Worm (Caenorhabditis elegans) whole organism, L3 larva: ENCODE measurements around the gene T19C4.1.

Experiments
- ZK546.5 ChIP-seq: sonication (generic microtip); optimal IDR thresholded peaks from 2 replicates; lab custom pipeline; 2017; ENCODE audit warnings: missing biosample characterization, missing genetic modification characterization
- aly-2 ChIP-seq: fragments of 150-350 bp; optimal IDR thresholded peaks from 2 replicates; lab custom pipeline; 2014; ENCODE audit warnings: missing biosample characterization, missing genetic modification characterization
- ama-1 ChIP-seq: fragments of 150-350 bp; optimal IDR thresholded peaks from 2 replicates; lab custom pipeline; 2018
- ceh-16 ChIP-seq: sonication (generic microtip); optimal IDR thresholded peaks from 2 replicates; lab custom pipeline; 2017; ENCODE audit warnings: missing biosample characterization, missing genetic modification characterization
- ceh-82 ChIP-seq: fragments of 150-350 bp; optimal IDR thresholded peaks from 2 replicates; lab custom pipeline; 2014; ENCODE audit warnings: missing biosample characterization, missing genetic modification characterization
- ceh-9 ChIP-seq: sonication (generic microtip); optimal IDR thresholded peaks from 2 replicates; lab custom pipeline; 2018; ENCODE audit warnings: missing biosample characterization, missing genetic modification characterization
- daf-12 ChIP-seq: fragments of 150-350 bp; optimal IDR thresholded peaks from 2 replicates; lab custom pipeline; 2014; ENCODE audit warnings: missing biosample characterization, missing genetic modification reagents, missing genetic modification characterization
- egl-27 ChIP-seq: sonication (generic microtip); optimal IDR thresholded peaks from 4 replicates; lab custom pipeline; 2017; ENCODE audit warnings: missing biosample characterization, missing genetic modification reagents, missing genetic modification characterization
- egl-5 ChIP-seq: fragments of 150-350 bp; optimal IDR thresholded peaks from 2 replicates; lab custom pipeline; 2017; ENCODE audit warnings: missing biosample characterization, missing genetic modification reagents, missing genetic modification characterization, inconsistent platforms
- elt-3 ChIP-seq, 3 experiments: fragments of 150-350 bp in 1 of 3; sonication (generic microtip) in 2 of 3; optimal IDR thresholded peaks; 2 replicates in 2 of 3; 4 replicates in 1 of 3; lab custom pipeline; 2014 to 2017; ENCODE audit warnings: missing biosample characterization in 3 of 3, missing genetic modification characterization in 3 of 3
- eor-1 ChIP-seq, 2 experiments: fragments of 150-350 bp; optimal IDR thresholded peaks; 2 replicates each; lab custom pipeline; 2014 to 2018; ENCODE audit warnings: missing biosample characterization in 2 of 2, missing genetic modification characterization in 2 of 2
- fkh-2 ChIP-seq: fragments of 150-350 bp; optimal IDR thresholded peaks from 2 replicates; lab custom pipeline; 2014; ENCODE audit warnings: missing biosample characterization, missing genetic modification reagents, missing genetic modification characterization
- fos-1 ChIP-seq: fragments of 150-350 bp; optimal IDR thresholded peaks from 2 replicates; lab custom pipeline; 2014; ENCODE audit warnings: missing biosample characterization, missing genetic modification characterization
- lin-15B ChIP-seq: fragments of 150-350 bp; optimal IDR thresholded peaks from 2 replicates; lab custom pipeline; 2014; ENCODE audit warnings: missing biosample characterization, missing genetic modification characterization
- lin-39 ChIP-seq: fragments of 150-350 bp; optimal IDR thresholded peaks from 2 replicates; lab custom pipeline; 2018; ENCODE audit warnings: missing biosample characterization, missing genetic modification reagents, missing genetic modification characterization
- lsy-12 ChIP-seq: sonication (generic microtip); optimal IDR thresholded peaks from 2 replicates; lab custom pipeline; 2016; ENCODE audit warnings: mild to moderate bottlenecking, missing genetic modification characterization, missing compliant biosample characterization
- nhr-11 ChIP-seq: fragments of 150-350 bp; optimal IDR thresholded peaks from 2 replicates; lab custom pipeline; 2014; ENCODE audit warnings: missing biosample characterization, missing genetic modification characterization
- nhr-12 ChIP-seq: fragments of 150-350 bp; optimal IDR thresholded peaks from 2 replicates; lab custom pipeline; 2014; ENCODE audit warnings: missing biosample characterization, missing genetic modification characterization
- nhr-23 ChIP-seq: fragments of 150-350 bp; optimal IDR thresholded peaks from 2 replicates; lab custom pipeline; 2014; ENCODE audit warnings: missing biosample characterization, missing genetic modification reagents, missing genetic modification characterization
- nhr-25 ChIP-seq: sonication (generic microtip); optimal IDR thresholded peaks from 2 replicates; lab custom pipeline; 2017; ENCODE audit warnings: missing biosample characterization, missing genetic modification characterization
- nhr-28 ChIP-seq: fragments of 150-350 bp; optimal IDR thresholded peaks from 2 replicates; lab custom pipeline; 2014; ENCODE audit warnings: missing biosample characterization, missing genetic modification characterization
- nhr-43 ChIP-seq: sonication (generic microtip); optimal IDR thresholded peaks from 2 replicates; lab custom pipeline; 2016; ENCODE audit warnings: mild to moderate bottlenecking, missing genetic modification characterization, missing compliant biosample characterization; ENCODE audit not compliant: poor library complexity, severe bottlenecking
- nhr-76 ChIP-seq: fragments of 150-350 bp; sonication (generic microtip); optimal IDR thresholded peaks from 5 replicates; lab custom pipeline; 2014; ENCODE audit warnings: missing biosample characterization, missing genetic modification characterization
- nhr-77 ChIP-seq: fragments of 150-350 bp; optimal IDR thresholded peaks from 2 replicates; lab custom pipeline; 2014; ENCODE audit warnings: missing biosample characterization, missing genetic modification characterization
- pha-4 ChIP-seq: fragments of 150-350 bp; optimal IDR thresholded peaks from 2 replicates; lab custom pipeline; 2014; ENCODE audit warnings: missing biosample characterization, missing genetic modification reagents, missing genetic modification characterization
- sea-2 ChIP-seq: fragments of 150-350 bp; sonication (generic microtip); optimal IDR thresholded peaks from 4 replicates; lab custom pipeline; 2014; ENCODE audit warnings: missing biosample characterization, missing genetic modification reagents, missing genetic modification characterization
- snpc-4 ChIP-seq: fragments of 150-350 bp; optimal IDR thresholded peaks from 2 replicates; lab custom pipeline; 2014; ENCODE audit warnings: missing biosample characterization, missing genetic modification characterization
- tbx-2 ChIP-seq: sonication (generic microtip); optimal IDR thresholded peaks from 2 replicates; lab custom pipeline; 2016; ENCODE audit warnings: mild to moderate bottlenecking, missing genetic modification characterization, missing compliant biosample characterization
- zag-1 ChIP-seq: fragments of 150-350 bp; optimal IDR thresholded peaks from 2 replicates; lab custom pipeline; 2014; ENCODE audit warnings: missing biosample characterization, missing genetic modification characterization
- ztf-11 ChIP-seq: fragments of 150-350 bp; optimal IDR thresholded peaks from 2 replicates; lab custom pipeline; 2014; ENCODE audit warnings: missing biosample characterization, missing genetic modification characterization

T19C4.1 gene

DNA sequence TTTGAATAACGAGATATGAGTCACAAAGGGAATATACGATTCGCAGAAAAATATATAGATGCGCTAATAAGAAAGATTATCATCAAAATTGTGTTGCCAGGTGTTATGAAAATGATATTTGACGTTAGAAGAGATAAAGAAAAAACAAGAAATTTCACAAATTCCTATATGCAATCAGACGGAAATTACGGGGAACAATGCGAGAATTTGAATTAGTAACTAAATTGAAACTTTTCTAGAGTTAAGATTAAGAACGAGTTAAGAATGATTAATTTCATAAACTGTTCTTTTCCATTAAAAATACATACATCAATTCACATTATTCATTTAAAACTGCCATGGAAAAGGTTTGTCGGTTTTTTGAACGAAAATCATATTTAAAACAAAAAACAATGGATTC, 46.6 kb downstream of the T19C4.1 start, which contains the start of gene clc-6:
clc-6 (minus strand) TSS at position 101 of the 400 bp plus-strand sequence.
- TF ChIP-seq ama-1 (lab: Kevin White, UChicago) = no peak
- no peak for TF ChIP-seq fos-1 (tag; lab: Kevin White, UChicago)
- TF ChIP-seq pha-4 (tag; lab: Kevin White, UChicago) = no peak
- no peak for TF ChIP-seq ZK546.5 (tag; lab: Kevin White, UChicago)
- no peak for TF ChIP-seq nhr-25
- no peak for TF ChIP-seq nhr-11 (tag; lab: Kevin White, UChicago)
- no peak for TF ChIP-seq zag-1 (tag; lab: Kevin White, UChicago)
- TF ChIP-seq ceh-82 = no peak
- no peak for TF ChIP-seq fkh-2 (tag; lab: Kevin White, UChicago)
- TF ChIP-seq sea-2 = no peak
- TF ChIP-seq tbx-2 (tag; lab: Kevin White, UChicago) = no peak
- no peak for TF ChIP-seq egl-5 (tag; lab: Kevin White, UChicago)
- TF ChIP-seq nhr-23 (tag; lab: Kevin White, UChicago) = no peak
- no peak for TF ChIP-seq nhr-77 (tag; lab: Kevin White, UChicago)
- no peak for TF ChIP-seq nhr-28 (tag; lab: Kevin White, UChicago)

ce11 chrV:11196631-11197258, 47.2 kb downstream of the T19C4.1 start:
- TF ChIP-seq nhr-25 (peak; percentile 56), aly-2 (tag; lab: Kevin White, UChicago) (no peak), nhr-23 (tag; lab: Kevin White, UChicago) (peak; percentile 22), lin-39 (tag; lab: Kevin White, UChicago) (no peak), nhr-43 (tag; lab: Kevin White, UChicago) (peak; percentile 12)

ce11 chrV:11198094-11198493, 48.6 kb downstream of the T19C4.1 start:
- peak; percentile 23 for TF ChIP-seq nhr-23 (tag; lab: Kevin White, UChicago)
- TF ChIP-seq nhr-43 (tag; lab: Kevin White, UChicago) = no peak
- TF ChIP-seq nhr-25 = peak; percentile 50
- TF ChIP-seq, all 47 proteins: peak for 2

DNA sequence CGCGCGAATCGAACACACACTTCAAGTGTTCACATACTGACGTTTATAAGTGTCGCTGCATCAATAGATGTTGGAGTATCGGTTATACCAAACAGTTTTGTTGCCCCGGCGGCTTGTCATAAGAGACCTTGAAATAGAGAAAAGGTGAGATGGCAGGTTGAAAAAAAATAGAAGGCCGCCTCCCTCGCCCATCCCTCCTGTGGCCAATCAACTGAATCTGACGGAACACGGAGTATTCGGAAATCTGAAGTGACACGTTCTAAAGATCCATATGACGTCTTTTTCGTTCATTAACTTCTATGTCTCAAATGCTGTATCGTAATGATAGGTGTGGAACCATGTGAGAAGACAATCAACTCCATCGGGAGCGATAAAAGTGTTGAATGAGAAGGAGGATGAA, 50.0 kb downstream of the T19C4.1 start:
- TF ChIP-seq nhr-28 (tag; lab: Kevin White, UChicago) (no peak), aly-2 (tag; lab: Kevin White, UChicago) (no peak), eor-1 (tag; optimal IDR thresholded peaks at IDR 0.05; lab: Kevin White, UChicago) (no peak), snpc-4 (tag; lab: Kevin White, UChicago) (no peak), elt-3 (tag; optimal IDR thresholded peaks at IDR 0.05; lab: Kevin White, UChicago) (no peak), lsy-12 (no peak), nhr-43 (tag; lab: Kevin White, UChicago) (peak; percentile 14), nhr-25 (peak; percentile 36), nhr-23 (tag; lab: Kevin White, UChicago) (no peak), nhr-12 (tag; lab: Kevin White, UChicago) (no peak), daf-12 (tag; lab: Kevin White, UChicago) (no peak), egl-27 (no peak)

ce11 chrV:11200316-11200715, 50.8 kb downstream of the T19C4.1 start, which contains the start of gene K10D6.3:
K10D6.3 (plus strand) TSS chrV:11200616.
- no peak for TF ChIP-seq snpc-4 (tag; lab: Kevin White, UChicago)
- TF ChIP-seq nhr-43 (tag; lab: Kevin White, UChicago) = no peak
- no peak for TF ChIP-seq eor-1 (tag; optimal IDR thresholded peaks at IDR 0.05; lab: Kevin White, UChicago)
- no peak for TF ChIP-seq ceh-82
- no peak for TF ChIP-seq lin-15B (tag; lab: Kevin White, UChicago)
- TF ChIP-seq nhr-11 (tag; lab: Kevin White, UChicago) = no peak
- no peak for TF ChIP-seq ceh-16 (tag; lab: Kevin White, UChicago)
- no peak for TF ChIP-seq nhr-76 (tag; lab: Kevin White, UChicago)
- no peak for TF ChIP-seq lin-39 (tag; lab: Kevin White, UChicago)
- no peak for TF ChIP-seq lsy-12
- no peak for TF ChIP-seq ztf-11 (tag; lab: Kevin White, UChicago)
- no peak for TF ChIP-seq egl-5 (tag; lab: Kevin White, UChicago)
- TF ChIP-seq ceh-9 (tag; lab: Kevin White, UChicago) = no peak
- TF ChIP-seq daf-12 (tag; lab: Kevin White, UChicago) = no peak
